Fruit fly (Drosophila melanogaster): ENCODE data around the gene CG12003.

The CG12003 gene

DNA sequence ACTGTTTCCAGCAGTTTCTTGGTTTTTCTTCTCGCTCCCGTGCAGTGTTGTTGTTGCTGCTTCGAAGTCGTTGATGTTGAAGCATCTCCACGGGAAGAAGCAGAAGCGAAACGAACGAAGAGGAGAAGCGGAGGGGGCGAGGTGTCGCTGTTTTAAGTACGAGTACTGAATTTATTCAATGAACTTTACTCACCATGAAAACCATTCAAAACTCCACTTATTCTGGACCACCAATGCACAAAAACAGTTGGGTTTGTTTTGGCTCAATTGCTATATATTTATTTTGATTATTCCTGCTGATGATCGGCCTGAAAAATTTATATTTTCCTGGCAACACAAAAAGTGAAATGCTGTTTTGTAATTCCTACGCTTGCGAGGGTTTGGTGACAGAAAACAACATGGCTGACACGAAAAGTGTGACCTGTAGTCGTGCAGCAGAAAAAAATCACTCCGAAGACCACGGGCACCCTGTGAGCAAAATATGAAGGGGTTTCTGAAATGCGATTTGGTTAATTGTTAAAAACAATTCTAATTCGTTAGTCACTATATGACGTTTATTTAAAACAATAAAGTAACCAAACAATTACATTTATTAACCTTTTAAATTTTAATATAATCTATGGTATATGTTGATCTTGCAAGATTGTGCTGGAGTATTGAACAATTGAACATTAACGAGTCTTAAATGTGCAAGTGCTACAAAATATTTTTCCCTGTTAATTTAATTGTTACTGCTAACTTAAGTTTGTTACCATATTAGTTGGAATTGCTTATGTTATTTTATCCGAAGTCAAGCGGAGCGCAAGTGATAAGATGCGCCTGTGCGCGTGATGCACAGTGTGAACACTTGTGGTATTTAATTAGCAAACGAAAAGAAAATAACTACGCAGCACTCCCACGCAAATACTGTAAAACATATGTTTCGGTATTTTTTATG, 3.3 kb downstream of the CG12003 start, which contains the start of gene CG7879 (continued):
- TF ChIP-seq ewg (GFP tag; optimal IDR thresholded peaks at IDR 0.05) (peak; percentile 33), CG12942 (GFP tag; optimal IDR thresholded peaks at IDR 0.05) (no peak), CG9932 (GFP tag; IDR thresholded peaks at IDR 0.05) (peak; percentile 27; the same call in 1 of the 2 replicates), yki (optimal IDR thresholded peaks at IDR 0.05) (no peak), CG14860 (GFP tag; IDR thresholded peaks at IDR 0.05; ENCODE audit: partially characterized antibody) (no peak), CG1832 (GFP tag; optimal IDR thresholded peaks at IDR 0.05) (no peak), CG10267 (tag; optimal IDR thresholded peaks at IDR 0.05) (peak; percentile 2), gsb-n (tag; optimal IDR thresholded peaks at IDR 0.05) (no peak), CG33557 (GFP tag; optimal IDR thresholded peaks at IDR 0.05) (no peak), mirr (GFP tag; optimal IDR thresholded peaks at IDR 0.05) (no peak), cad (GFP tag; optimal IDR thresholded peaks at IDR 0.05) (no peak), Ada2b (GFP tag; IDR thresholded peaks at IDR 0.05) (no peak), mam (GFP tag; optimal IDR thresholded peaks at IDR 0.05) (peak; percentile 46), row (GFP tag; IDR thresholded peaks at IDR 0.05) (peak; percentile 79), pb (GFP tag; optimal IDR thresholded peaks at IDR 0.05) (no peak), Ets65A (GFP tag) (peak; percentile 81), rib (GFP tag; IDR thresholded peaks at IDR 0.05) (no peak), tio (GFP tag; optimal IDR thresholded peaks at IDR 0.05) (no peak), hkb (optimal IDR thresholded peaks at IDR 0.05) (no peak), hkb (GFP tag; IDR thresholded peaks at IDR 0.05) (0 out of 2 replicates have a peak, but pooled peaks have one; percentile 24), CG15514 (GFP tag; optimal IDR thresholded peaks at IDR 0.05) (peak; percentile 63), bab2 (GFP tag; optimal IDR thresholded peaks at IDR 0.05) (no peak), Oaz (GFP tag; IDR thresholded peaks at IDR 0.05) (no peak), pnt (GFP tag; optimal IDR thresholded peaks at IDR 0.05) (peak; percentile 14), az2 (GFP tag; optimal IDR thresholded peaks at IDR 0.05) (peak; percentile 15), ara (GFP tag; IDR thresholded peaks at IDR 0.05) (no peak), CG14710 (tag; optimal IDR thresholded peaks at IDR 0.05) (peak; percentile 72), CG16779 (GFP tag; IDR thresholded peaks at IDR 0.05) (no peak), CG4730 (GFP tag; IDR thresholded peaks at IDR 0.05) (no peak), CG17385 (GFP tag; optimal IDR thresholded peaks at IDR 0.05) (peak; percentile 87), Lim3 (GFP tag; IDR thresholded peaks at IDR 0.05) (no peak), CG10147 (GFP tag; optimal IDR thresholded peaks at IDR 0.05) (no peak), CHES-1-like (GFP tag; optimal IDR thresholded peaks at IDR 0.05) (no peak), nmo (GFP tag; optimal IDR thresholded peaks at IDR 0.05) (peak; percentile 75), scrt (GFP tag; optimal IDR thresholded peaks at IDR 0.05) (no peak), cato (GFP tag; optimal IDR thresholded peaks at IDR 0.05; ENCODE audit: borderline replicate concordance) (no peak), Abd-B (GFP tag; optimal IDR thresholded peaks at IDR 0.05) (no peak), CG9437 (GFP tag; optimal IDR thresholded peaks at IDR 0.05) (peak; percentile 65), CG17361 (GFP tag; IDR thresholded peaks at IDR 0.05) (peak; percentile 71; the same call in 2 of the 3 replicates), CG18011 (GFP tag; optimal IDR thresholded peaks at IDR 0.05) (no peak), CG11504 (tag; optimal IDR thresholded peaks at IDR 0.05) (no peak), PHDP (tag; optimal IDR thresholded peaks at IDR 0.05) (no peak), Bdp1 (GFP tag; optimal IDR thresholded peaks at IDR 0.05) (no peak), CG13775 (GFP tag; optimal IDR thresholded peaks at IDR 0.05) (peak; percentile 22), HmgZ (tag; optimal IDR thresholded peaks at IDR 0.05) (no peak), CG31224 (GFP tag; IDR thresholded peaks at IDR 0.05) (no peak), sc (optimal IDR thresholded peaks at IDR 0.05) (no peak), sc (GFP tag; optimal IDR thresholded peaks at IDR 0.05) (no peak), CG6654 (GFP tag; optimal IDR thresholded peaks at IDR 0.05) (no peak), tx (GFP tag; optimal IDR thresholded peaks at IDR 0.05) (no peak)

Data from whole organism, embryonic.